Worm (Caenorhabditis elegans): ENCODE results near the gene E_BE45912.2.
A peak's percentile ranks its signal among the peaks of the same experiment; 100 is the strongest.

The E_BE45912.2 gene

DNA sequence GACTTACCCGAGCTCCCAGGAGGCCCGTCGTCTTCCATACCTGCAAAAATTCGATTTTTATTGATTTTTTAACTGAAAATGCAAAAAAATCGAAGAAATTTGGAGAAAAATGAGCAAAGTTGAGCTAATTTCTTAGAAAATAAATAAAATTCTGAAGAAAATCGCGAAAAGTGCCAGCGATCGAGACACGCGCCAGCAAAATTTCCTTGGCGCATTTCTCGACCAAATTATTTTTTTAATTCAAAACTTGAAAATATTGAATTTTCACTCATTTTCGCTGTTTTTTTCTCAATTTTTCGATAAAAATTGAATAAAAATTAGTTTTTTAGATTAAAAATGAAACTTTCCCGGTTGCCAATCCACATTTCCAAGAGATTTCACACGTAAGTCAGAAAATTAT, 6.3 kb upstream of the E_BE45912.2 start, which contains the start of the genes chin-1 and BE0003N10.1 (continued):
- TF ChIP-seq nhr-71 (tag; optimal IDR thresholded peaks at IDR 0.05) (peak; percentile 72), lsy-2 (tag; optimal IDR thresholded peaks at IDR 0.05) (peak; percentile 70 to 76), dsc-1 (tag; optimal IDR thresholded peaks at IDR 0.05) (no peak), Y116A8C.19 (tag; optimal IDR thresholded peaks at IDR 0.05; ENCODE audit: borderline replicate concordance) (no peak), sup-37 (GFP tag; optimal IDR thresholded peaks at IDR 0.05) (no peak), unc-130 (tag; optimal IDR thresholded peaks at IDR 0.05) (no peak), pag-3 (tag; optimal IDR thresholded peaks at IDR 0.05; ENCODE audit: borderline replicate concordance, insufficient read depth) (no peak), C34B4.2 (tag; optimal IDR thresholded peaks at IDR 0.05) (no peak), nhr-84 (tag; optimal IDR thresholded peaks at IDR 0.05) (no peak), snpc-4 (tag; optimal IDR thresholded peaks at IDR 0.05) (no peak), fkh-10 (GFP tag; optimal IDR thresholded peaks at IDR 0.05) (no peak), sptf-1 (tag; optimal IDR thresholded peaks at IDR 0.05) (no peak), hpl-2 (GFP tag; optimal IDR thresholded peaks at IDR 0.05) (no peak), snu-23 (GFP tag; optimal IDR thresholded peaks at IDR 0.05) (peak; percentile 65), skn-1 (tag; optimal IDR thresholded peaks at IDR 0.05) (no peak), hlh-17 (GFP tag; optimal IDR thresholded peaks at IDR 0.05; ENCODE audit: borderline replicate concordance) (no peak), nhr-28 (tag; optimal IDR thresholded peaks at IDR 0.05) (no peak), lin-15B (tag; optimal IDR thresholded peaks at IDR 0.05) (peak; percentile 23), lin-14 (GFP tag; optimal IDR thresholded peaks at IDR 0.05) (peak; percentile 41), ceh-63 (GFP tag; optimal IDR thresholded peaks at IDR 0.05) (no peak), ceh-88 (GFP tag; IDR thresholded peaks at IDR 0.05) (no peak), C04F5.9 (tag; optimal IDR thresholded peaks at IDR 0.05) (peak; percentile 27), irx-1 (tag; optimal IDR thresholded peaks at IDR 0.05) (peak; percentile 24), ets-5 (GFP tag; IDR thresholded peaks at IDR 0.05) (no peak), rnt-1 (tag; optimal IDR thresholded peaks at IDR 0.05) (peak; percentile 67), efl-3 (GFP tag; optimal IDR thresholded peaks at IDR 0.05) (no peak), unc-86 (tag; optimal IDR thresholded peaks at IDR 0.05) (no peak), egl-13 (tag; optimal IDR thresholded peaks at IDR 0.05) (no peak), tlp-1 (tag; optimal IDR thresholded peaks at IDR 0.05) (no peak), nhr-76 (tag; optimal IDR thresholded peaks at IDR 0.05) (no peak), unc-62 (GFP tag; optimal IDR thresholded peaks at IDR 0.05) (no peak), fos-1 (tag; optimal IDR thresholded peaks at IDR 0.05) (no peak), nhr-47 (tag; optimal IDR thresholded peaks at IDR 0.05) (no peak), nhr-90 (tag; optimal IDR thresholded peaks at IDR 0.05; ENCODE audit: poor library complexity) (peak; percentile 42), fkh-8 (tag; optimal IDR thresholded peaks at IDR 0.05) (no peak), nhr-85 (tag) (peak; percentile 82), ztf-11 (tag; optimal IDR thresholded peaks at IDR 0.05) (no peak), mef-2 (tag; optimal IDR thresholded peaks at IDR 0.05) (no peak), nhr-77 (tag; optimal IDR thresholded peaks at IDR 0.05) (no peak), lin-39 (tag; optimal IDR thresholded peaks at IDR 0.05) (peak; percentile 85), lin-13 (GFP tag; optimal IDR thresholded peaks at IDR 0.05) (peak; percentile 21), swsn-7 (tag; optimal IDR thresholded peaks at IDR 0.05) (peak; percentile 55), grh-1 (GFP tag; IDR thresholded peaks at IDR 0.05) (no peak), fkh-4 (tag; optimal IDR thresholded peaks at IDR 0.05; ENCODE audit: borderline replicate concordance) (no peak), egl-27 (tag; optimal IDR thresholded peaks at IDR 0.05) (no peak), tbx-2 (tag; optimal IDR thresholded peaks at IDR 0.05) (peak; percentile 54), mep-1 (tag; optimal IDR thresholded peaks at IDR 0.05) (peak; percentile 85), efl-1 (optimal IDR thresholded peaks at IDR 0.05) (peak; percentile 47 to 70), efl-1 (GFP tag; optimal IDR thresholded peaks at IDR 0.05 in 1 of 2) (peak; percentile 67 to 97), unc-98 (GFP tag; IDR thresholded peaks at IDR 0.05) (no peak), nhr-20 (tag; optimal IDR thresholded peaks at IDR 0.05) (peak; percentile 26), sox-4 (tag; optimal IDR thresholded peaks at IDR 0.05) (no peak), lir-3 (tag; optimal IDR thresholded peaks at IDR 0.05; ENCODE audit: poor library complexity) (no peak), jun-1 (tag; optimal IDR thresholded peaks at IDR 0.05) (no peak)

Data from whole organism, L1 larva.